Worm (Caenorhabditis elegans) whole organism, young adult: ENCODE measurements around the gene W03F9.9.

ENCODE experiments used
- B0019.2 ChIP-seq: fragments of 200-800 bp; sonication (Bioruptor generic); conservative IDR thresholded peaks from 2 replicates; pipeline ENCODE4 v1.3.6; 2022; ENCODE audit warnings: missing genetic modification reagents, missing genetic modification characterization, missing compliant biosample characterization
- B0035.1 ChIP-seq: sonication (generic microtip); optimal IDR thresholded peaks from 2 replicates; lab custom pipeline; 2016; ENCODE audit warnings: missing genetic modification characterization, mild to moderate bottlenecking, missing compliant biosample characterization, missing genotype, missing genetic modification reagents
- C17E4.6 ChIP-seq: fragments of 200-800 bp; sonication (Bioruptor generic); IDR thresholded peaks from 2 replicates; pipeline ENCODE4 v1.3.6; 2022; ENCODE audit warnings: missing genetic modification reagents, missing genetic modification characterization, missing compliant biosample characterization
- D2030.7 ChIP-seq: fragments of 200-800 bp; sonication (Bioruptor generic); IDR thresholded peaks from 2 replicates; pipeline ENCODE4 v1.3.6; 2022; ENCODE audit warnings: missing genetic modification reagents, missing genetic modification characterization, missing compliant biosample characterization
- F22D6.2 ChIP-seq: sonication (generic microtip); optimal IDR thresholded peaks from 2 replicates; lab custom pipeline; 2016; ENCODE audit warnings: mild to moderate bottlenecking, missing genetic modification characterization, missing compliant biosample characterization
- F23B12.7 ChIP-seq: sonication (generic microtip); optimal IDR thresholded peaks from 2 replicates; lab custom pipeline; 2017; ENCODE audit warnings: missing genetic modification characterization, mild to moderate bottlenecking, missing compliant biosample characterization, antibody characterized with exemption, moderate library complexity; ENCODE audit not compliant: insufficient read depth
- F33H1.4 ChIP-seq: fragments of 200-800 bp; sonication (Bioruptor generic); IDR thresholded peaks from 2 replicates; pipeline ENCODE4 v1.3.6; 2022; ENCODE audit warnings: missing genetic modification reagents, missing genetic modification characterization, missing compliant biosample characterization
- F37B4.10 ChIP-seq: fragments of 200-800 bp; sonication (Bioruptor generic); IDR thresholded peaks from 2 replicates; pipeline ENCODE4 v1.3.6; 2022; ENCODE audit warnings: missing genetic modification characterization, missing compliant biosample characterization
- F52B5.7 ChIP-seq: sonication (generic microtip); optimal IDR thresholded peaks from 2 replicates; lab custom pipeline; 2016; ENCODE audit warnings: mild to moderate bottlenecking, missing genetic modification characterization, missing compliant biosample characterization
- T07F8.4 ChIP-seq: sonication (generic microtip); optimal IDR thresholded peaks from 2 replicates; lab custom pipeline; 2016; ENCODE audit warnings: mild to moderate bottlenecking, missing genetic modification characterization, moderate library complexity, missing compliant biosample characterization
- T26A5.8 ChIP-seq: sonication (generic microtip); optimal IDR thresholded peaks from 2 replicates; lab custom pipeline; 2016; ENCODE audit warnings: missing genetic modification characterization, missing compliant biosample characterization
- Y53G8AR.9 ChIP-seq: fragments of 200-800 bp; sonication (Bioruptor generic); conservative IDR thresholded peaks from 2 replicates; pipeline ENCODE4 v1.3.6; 2022; ENCODE audit warnings: missing genetic modification reagents, missing genetic modification characterization, missing compliant biosample characterization
- ZK185.1 ChIP-seq: sonication (generic microtip); optimal IDR thresholded peaks from 2 replicates; lab custom pipeline; 2016; ENCODE audit warnings: mild to moderate bottlenecking, missing genetic modification characterization, missing compliant biosample characterization; ENCODE audit not compliant: poor library complexity, severe bottlenecking
- akir-1 ChIP-seq: fragments of 200-800 bp; sonication (Bioruptor generic); optimal IDR thresholded peaks from 2 replicates; lab custom pipeline; 2018; ENCODE audit warnings: mild to moderate bottlenecking, missing genetic modification characterization, moderate library complexity, missing compliant biosample characterization
- ama-1 ChIP-seq, 3 experiments: fragments of 150-350 bp in 1 of 3; sonication (generic microtip) in 2 of 3; optimal IDR thresholded peaks; 2 replicates each; lab custom pipeline; 2014 to 2018; ENCODE audit warnings: missing biosample characterization in 2 of 3, missing genetic modification characterization in 2 of 3, missing genetic modification reagents in 2 of 3
- atf-7 ChIP-seq: sonication (generic microtip); optimal IDR thresholded peaks from 2 replicates; lab custom pipeline; 2017; ENCODE audit warnings: mild to moderate bottlenecking, missing genetic modification characterization, missing compliant biosample characterization
- athp-1 ChIP-seq: sonication (generic microtip); optimal IDR thresholded peaks from 2 replicates; lab custom pipeline; 2017; ENCODE audit warnings: mild to moderate bottlenecking, missing genetic modification characterization, missing compliant biosample characterization
- attf-3 ChIP-seq: fragments of 200-800 bp; sonication (Bioruptor generic); conservative IDR thresholded peaks from 2 replicates; pipeline ENCODE4 v1.3.6; 2022; ENCODE audit warnings: missing genetic modification reagents, missing genetic modification characterization, missing compliant biosample characterization
- ceh-100 ChIP-seq: fragments of 200-800 bp; sonication (Bioruptor generic); IDR thresholded peaks from 2 replicates; pipeline ENCODE4 v1.3.6; 2022; ENCODE audit warnings: missing genetic modification reagents, missing genetic modification characterization, missing compliant biosample characterization
- ceh-91 ChIP-seq: fragments of 200-800 bp; sonication (Bioruptor generic); IDR thresholded peaks from 2 replicates; pipeline ENCODE4 v1.3.6; 2022; ENCODE audit warnings: missing genetic modification reagents, missing genetic modification characterization, missing compliant biosample characterization
- chd-7 ChIP-seq: sonication (generic microtip); optimal IDR thresholded peaks from 2 replicates; lab custom pipeline; 2016; ENCODE audit warnings: mild to moderate bottlenecking, missing genetic modification characterization, moderate library complexity, missing compliant biosample characterization
- efl-1 ChIP-seq: fragments of 150-350 bp; optimal IDR thresholded peaks from 2 replicates; lab custom pipeline; 2014; ENCODE audit warnings: missing biosample characterization, missing genetic modification reagents, missing genetic modification characterization
- ekl-4 ChIP-seq: fragments of 200-800 bp; sonication (Bioruptor generic); IDR thresholded peaks from 2 replicates; pipeline ENCODE4 v1.3.6; 2022; ENCODE audit warnings: missing genetic modification reagents, missing genetic modification characterization, missing compliant biosample characterization
- ets-4 ChIP-seq: fragments of 200-800 bp; sonication (Bioruptor generic); optimal IDR thresholded peaks from 2 replicates; lab custom pipeline; 2018; ENCODE audit warnings: mild to moderate bottlenecking, missing genetic modification characterization, missing compliant biosample characterization
- fkh-3 ChIP-seq: sonication (generic microtip); optimal IDR thresholded peaks from 2 replicates; lab custom pipeline; 2016; ENCODE audit warnings: mild to moderate bottlenecking, missing genetic modification characterization, missing compliant biosample characterization
- him-1 ChIP-seq: sonication (generic microtip); optimal IDR thresholded peaks from 2 replicates; lab custom pipeline; 2016; ENCODE audit warnings: missing genotype, missing genetic modification reagents, missing genetic modification characterization, missing compliant biosample characterization
- hlh-12 ChIP-seq: sonication (generic microtip); optimal IDR thresholded peaks from 2 replicates; lab custom pipeline; 2016; ENCODE audit warnings: missing genetic modification characterization, missing compliant biosample characterization
- hrde-1 ChIP-seq: sonication (generic microtip); optimal IDR thresholded peaks from 2 replicates; lab custom pipeline; 2016; ENCODE audit warnings: missing genetic modification characterization, mild to moderate bottlenecking, missing compliant biosample characterization, moderate library complexity, missing genotype, missing genetic modification reagents, borderline replicate concordance
- lin-26 ChIP-seq: fragments of 200-800 bp; sonication (Bioruptor generic); IDR thresholded peaks from 2 replicates; pipeline ENCODE4 v1.3.6; 2022; ENCODE audit warnings: missing genetic modification reagents, missing genetic modification characterization, missing compliant biosample characterization
- lin-54 ChIP-seq: fragments of 200-800 bp; sonication (Bioruptor generic); optimal IDR thresholded peaks from 2 replicates; lab custom pipeline; 2018; ENCODE audit warnings: mild to moderate bottlenecking, missing genetic modification characterization, missing compliant biosample characterization
- lsl-1 ChIP-seq: fragments of 200-800 bp; sonication (Bioruptor generic); optimal IDR thresholded peaks from 2 replicates; lab custom pipeline; 2018; ENCODE audit warnings: mild to moderate bottlenecking, missing genetic modification characterization, moderate library complexity, missing compliant biosample characterization
- madf-6 ChIP-seq: fragments of 200-800 bp; sonication (Bioruptor generic); IDR thresholded peaks from 2 replicates; pipeline ENCODE4 v1.3.6; 2022; ENCODE audit warnings: missing genetic modification reagents, missing genetic modification characterization, missing compliant biosample characterization
- madf-8 ChIP-seq: fragments of 200-800 bp; sonication (Bioruptor generic); conservative IDR thresholded peaks from 2 replicates; pipeline ENCODE4 v1.3.6; 2022; ENCODE audit warnings: missing genetic modification reagents, missing genetic modification characterization, missing compliant biosample characterization
- mes-4 ChIP-seq: sonication (generic microtip); optimal IDR thresholded peaks from 2 replicates; lab custom pipeline; 2016; ENCODE audit warnings: missing genotype, missing genetic modification characterization, missing compliant biosample characterization
- nhr-120 ChIP-seq: fragments of 200-800 bp; sonication (Bioruptor generic); IDR thresholded peaks from 2 replicates; pipeline ENCODE4 v1.3.6; 2022; ENCODE audit warnings: missing genetic modification characterization, missing compliant biosample characterization
- nhr-27 ChIP-seq: fragments of 200-800 bp; sonication (Bioruptor generic); optimal IDR thresholded peaks from 2 replicates; lab custom pipeline; 2018; ENCODE audit warnings: mild to moderate bottlenecking, missing genetic modification characterization, moderate library complexity, missing compliant biosample characterization
- rcor-1 ChIP-seq: fragments of 200-800 bp; sonication (Bioruptor generic); IDR thresholded peaks from 2 replicates; pipeline ENCODE4 v1.3.6; 2022; ENCODE audit warnings: missing genetic modification reagents, missing genetic modification characterization, missing compliant biosample characterization
- rec-8 ChIP-seq, 2 experiments: sonication (generic microtip); optimal IDR thresholded peaks; 2 replicates each; lab custom pipeline; 2016; ENCODE audit warnings: mild to moderate bottlenecking in 2 of 2, missing genetic modification characterization in 2 of 2, missing genetic modification reagents in 2 of 2, missing genotype in 2 of 2, missing biosample characterization in 1 of 2, missing compliant biosample characterization in 1 of 2, moderate library complexity in 1 of 2
- sdz-38 ChIP-seq: sonication (generic microtip); optimal IDR thresholded peaks from 2 replicates; lab custom pipeline; 2016; ENCODE audit warnings: missing genotype, missing genetic modification characterization, missing compliant biosample characterization
- tbp1 ChIP-seq: fragments of 200-800 bp; sonication (Bioruptor generic); optimal IDR thresholded peaks from 2 replicates; lab custom pipeline; 2018; ENCODE audit warnings: mild to moderate bottlenecking, missing genetic modification characterization, missing compliant biosample characterization
- unc-62 ChIP-seq: fragments of 150-350 bp; optimal IDR thresholded peaks from 2 replicates; lab custom pipeline; 2014; ENCODE audit warnings: missing biosample characterization, missing genetic modification reagents, missing genetic modification characterization
- ztf-18 ChIP-seq: sonication (generic microtip); optimal IDR thresholded peaks from 2 replicates; lab custom pipeline; 2016; ENCODE audit warnings: missing genotype, mild to moderate bottlenecking, missing genetic modification characterization, missing compliant biosample characterization
- ztf-3 ChIP-seq: fragments of 200-800 bp; sonication (Bioruptor generic); optimal IDR thresholded peaks from 2 replicates; lab custom pipeline; 2018; ENCODE audit warnings: mild to moderate bottlenecking, missing genetic modification characterization, missing compliant biosample characterization
- ztf-6 ChIP-seq: fragments of 200-800 bp; sonication (Bioruptor generic); IDR thresholded peaks from 2 replicates; pipeline ENCODE4 v1.3.6; 2022; ENCODE audit warnings: missing genetic modification reagents, missing genetic modification characterization, missing compliant biosample characterization

Gene W03F9.9

ce11 chrV:176870-177467, 38.3 kb downstream of the W03F9.9 start, which contains the start of gene cul-3 (continued):
- TF ChIP-seq rcor-1 (GFP tag; lab: Robert Waterston, UW) (peak; percentile 10; the same call in 1 of the 2 replicates), fkh-3 (no peak), lin-54 (GFP tag; lab: Kevin White, UChicago) (peak; percentile 56), ztf-18 (peak; percentile 93), unc-62 (no peak), ekl-4 (no peak), B0035.1 (no peak), F22D6.2 (tag; lab: Kevin White, UChicago) (no peak), ZK185.1 (tag; lab: Kevin White, UChicago) (no peak), him-1 (tag; lab: Kevin White, UChicago) (peak; percentile 74), C17E4.6 (no peak), F52B5.7 (no peak)
- TF ChIP-seq, all 124 proteins: peak for 16

DNA sequence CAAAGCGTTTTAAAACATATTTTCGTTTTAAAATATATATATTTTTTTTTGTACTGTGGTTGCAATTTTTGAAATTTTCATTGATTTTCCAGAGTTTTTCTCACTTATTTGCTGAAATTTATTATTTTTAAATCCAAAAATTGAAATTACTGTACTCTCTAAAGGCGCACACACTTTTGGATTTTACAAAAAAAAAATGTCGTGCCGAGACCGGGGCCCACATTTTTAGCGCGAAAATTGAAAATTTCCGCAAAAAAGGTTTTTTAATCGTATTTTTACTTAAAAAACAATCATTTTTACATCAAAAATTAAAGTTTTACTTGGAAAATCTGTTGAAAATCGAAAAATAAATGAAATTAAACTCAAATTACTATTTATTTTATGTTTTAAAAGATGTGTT, 46.4 kb downstream of the W03F9.9 start:
- TF ChIP-seq Y53G8AR.9 (GFP tag; lab: Robert Waterston, UW) (no peak), tbp1 (no peak), madf-6 (GFP tag; lab: Robert Waterston, UW) (peak; percentile 60), ztf-6 (GFP tag; lab: Robert Waterston, UW) (no peak), ceh-91 (GFP tag; lab: Robert Waterston, UW) (peak; percentile 55; the same call in 1 of the 2 replicates), F33H1.4 (GFP tag; lab: Robert Waterston, UW) (peak; percentile 73), madf-8 (0 out of 2 replicates have a peak, but pooled peaks have one; percentile 31), efl-1 (GFP tag; lab: Kevin White, UChicago) (peak; percentile 21), ztf-18 (no peak), D2030.7 (peak; percentile 34; the same call in 1 of the 2 replicates), lsl-1 (GFP tag; lab: Kevin White, UChicago) (peak; percentile 65)

- TF ChIP-seq F23B12.7 (tag; lab: Kevin White, UChicago): no peak
- no peak for TF ChIP-seq athp-1 (tag; lab: Kevin White, UChicago)
- no peak for TF ChIP-seq hlh-12 (tag; lab: Kevin White, UChicago)
- TF ChIP-seq ceh-100 (GFP tag; lab: Robert Waterston, UW): peak; percentile 57
- no peak for TF ChIP-seq ama-1 (optimal IDR thresholded peaks at IDR 0.05; lab: Kevin White, UChicago)
- no peak for TF ChIP-seq ama-1 (GFP tag; optimal IDR thresholded peaks at IDR 0.05; lab: Kevin White, UChicago)
- no peak for TF ChIP-seq mes-4 (tag; lab: Kevin White, UChicago)
- no peak for TF ChIP-seq sdz-38 (tag; lab: Kevin White, UChicago)
- TF ChIP-seq B0019.2: no peak
- TF ChIP-seq T26A5.8: no peak
- no peak for TF ChIP-seq T07F8.4 (tag; lab: Kevin White, UChicago)
- no peak for TF ChIP-seq hrde-1 (tag; lab: Kevin White, UChicago)
- TF ChIP-seq F37B4.10 (GFP tag; lab: Robert Waterston, UW): no peak
- no peak for TF ChIP-seq atf-7 (tag; lab: Kevin White, UChicago)
- no peak for TF ChIP-seq ztf-6 (GFP tag; lab: Robert Waterston, UW)
- no peak for TF ChIP-seq nhr-120
- TF ChIP-seq ets-4 (GFP tag; lab: Kevin White, UChicago): no peak
- no peak for TF ChIP-seq ztf-3 (GFP tag; lab: Kevin White, UChicago)
- TF ChIP-seq B0035.1: no peak
- no peak for TF ChIP-seq nhr-27 (tag; lab: Kevin White, UChicago)
- TF ChIP-seq akir-1 (GFP tag; lab: Kevin White, UChicago): no peak
- TF ChIP-seq chd-7 (tag; lab: Kevin White, UChicago): no peak
- TF ChIP-seq attf-3: 0 out of 2 replicates have a peak, but pooled peaks have one; percentile 38
- 0 out of 2 replicates have a peak, but pooled peaks have one; percentile 39 for TF ChIP-seq rcor-1 (GFP tag; lab: Robert Waterston, UW)
- TF ChIP-seq C17E4.6: no peak
- TF ChIP-seq D2030.7: peak; percentile 84
- TF ChIP-seq rec-8 (tag; optimal IDR thresholded peaks at IDR 0.05; lab: Kevin White, UChicago): no peak
- TF ChIP-seq lin-26: no peak
- TF ChIP-seq Y53G8AR.9 (GFP tag; lab: Robert Waterston, UW): no peak
These were observed 47.1 kb downstream of the W03F9.9 start, which contains the start of gene arid-1 for ce11 chrV:185694-186217. arid-1 (plus strand) TSS chrV:186167.
